Fruit fly (Drosophila melanogaster) whole organism, pupa: ENCODE results near the gene Crg-1.

ENCODE experiments used
- CG10348 ChIP-seq: fragments of 200-800 bp; sonication (Bioruptor generic); IDR thresholded peaks from 2 replicates; pipeline ENCODE4 v1.3.6; 2022; ENCODE audit warnings: missing biosample characterization, missing genetic modification characterization
- CG17806 ChIP-seq: fragments of 200-800 bp; sonication (Bioruptor generic); optimal IDR thresholded peaks from 2 replicates; lab custom pipeline; 2018; ENCODE audit warnings: missing biosample characterization, mild to moderate bottlenecking, missing genetic modification characterization, moderate library complexity
- CG32121 ChIP-seq: fragments of 200-800 bp; sonication (Bioruptor generic); IDR thresholded peaks from 2 replicates; pipeline ENCODE4 v1.3.6; 2022; ENCODE audit warnings: missing biosample characterization, missing genetic modification characterization
- CG34367 ChIP-seq: fragments of 200-800 bp; sonication (Bioruptor generic); optimal IDR thresholded peaks from 2 replicates; lab custom pipeline; 2018; ENCODE audit warnings: missing biosample characterization, mild to moderate bottlenecking, missing genetic modification characterization
- CG8301 ChIP-seq: fragments of 200-800 bp; sonication (Bioruptor generic); optimal IDR thresholded peaks from 2 replicates; lab custom pipeline; 2018; ENCODE audit warnings: missing biosample characterization, mild to moderate bottlenecking, missing genetic modification characterization
- fd96Ca ChIP-seq: fragments of 200-800 bp; sonication (Bioruptor generic); IDR thresholded peaks from 3 replicates; pipeline ENCODE4 v1.3.6; 2022; ENCODE audit warnings: missing biosample characterization, missing genetic modification characterization

DNA sequence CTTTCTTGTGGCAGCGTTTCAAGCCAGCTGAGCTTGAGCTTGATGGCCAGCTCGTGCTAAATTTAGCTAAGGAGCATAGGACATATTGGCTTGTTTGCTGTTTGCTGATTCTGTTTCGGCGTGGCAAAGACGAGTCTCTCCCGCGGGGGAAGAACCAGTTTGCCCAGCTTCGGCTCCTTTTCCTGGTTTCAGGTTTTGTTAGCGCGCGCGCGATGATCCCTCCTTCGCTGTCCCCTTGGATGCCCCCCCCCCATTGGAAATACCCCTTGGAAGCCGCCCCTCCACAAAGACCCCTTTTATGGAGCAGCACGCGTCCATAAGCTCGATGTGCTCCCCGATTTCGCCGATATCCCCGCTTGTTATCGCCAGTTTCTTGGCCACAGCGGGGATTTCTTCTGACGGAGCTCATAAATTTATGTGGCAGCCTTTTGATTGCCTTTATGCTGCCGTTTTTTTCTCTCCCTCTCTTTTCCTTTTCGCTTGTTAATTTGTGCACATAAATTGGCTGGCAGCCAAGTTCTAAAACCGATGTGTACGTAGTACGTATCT, 40.2 kb downstream of the Crg-1 start:
- TF ChIP-seq CG10348 (no peak), fd96Ca (GFP tag; lab: Robert Waterston, UW) (no peak; the same call in 2 of the 3 replicates), CG17806 (tag; lab: Kevin White, UChicago) (no peak), CG8301 (tag; lab: Kevin White, UChicago) (no peak), CG32121 (no peak), CG34367 (tag; lab: Kevin White, UChicago) (no peak)
